Fruit fly (Drosophila melanogaster) whole organism, pupa: ENCODE measurements around the gene Mocs1.

Experiments used
- CG12605 ChIP-seq: fragments of 200-800 bp; sonication (Bioruptor generic); IDR thresholded peaks from 2 replicates; pipeline ENCODE4 v1.3.6; 2022; ENCODE audit warnings: missing biosample characterization, missing genetic modification characterization
- CG13204 ChIP-seq: fragments of 200-800 bp; sonication (Bioruptor generic); optimal IDR thresholded peaks from 2 replicates; lab custom pipeline; 2018; ENCODE audit warnings: missing biosample characterization, mild to moderate bottlenecking, missing genetic modification characterization, moderate library complexity
- CG34367 ChIP-seq: fragments of 200-800 bp; sonication (Bioruptor generic); optimal IDR thresholded peaks from 2 replicates; lab custom pipeline; 2018; ENCODE audit warnings: missing biosample characterization, mild to moderate bottlenecking, missing genetic modification characterization
- CG8159 ChIP-seq: fragments of 200-800 bp; sonication (Bioruptor generic); optimal IDR thresholded peaks from 3 replicates; lab custom pipeline; 2018; ENCODE audit warnings: missing biosample characterization, mild to moderate bottlenecking, missing genetic modification characterization, moderate library complexity
- CG9948 ChIP-seq: fragments of 200-800 bp; sonication (Bioruptor generic); optimal IDR thresholded peaks from 2 replicates; lab custom pipeline; 2018; ENCODE audit warnings: missing biosample characterization, mild to moderate bottlenecking, missing genetic modification characterization, moderate library complexity
- D1 ChIP-seq: fragments of 200-800 bp; sonication (Bioruptor generic); optimal IDR thresholded peaks from 2 replicates; lab custom pipeline; 2018; ENCODE audit warnings: missing biosample characterization, mild to moderate bottlenecking, missing genetic modification characterization, moderate library complexity
- Pif1B ChIP-seq: fragments of 200-800 bp; sonication (Bioruptor generic); optimal IDR thresholded peaks from 3 replicates; lab custom pipeline; 2016; ENCODE audit warnings: missing biosample characterization, missing genetic modification characterization
- gl ChIP-seq: fragments of 200-800 bp; sonication (Bioruptor generic); optimal IDR thresholded peaks from 2 replicates; lab custom pipeline; 2018; ENCODE audit warnings: missing biosample characterization, mild to moderate bottlenecking, missing genetic modification characterization

DNA sequence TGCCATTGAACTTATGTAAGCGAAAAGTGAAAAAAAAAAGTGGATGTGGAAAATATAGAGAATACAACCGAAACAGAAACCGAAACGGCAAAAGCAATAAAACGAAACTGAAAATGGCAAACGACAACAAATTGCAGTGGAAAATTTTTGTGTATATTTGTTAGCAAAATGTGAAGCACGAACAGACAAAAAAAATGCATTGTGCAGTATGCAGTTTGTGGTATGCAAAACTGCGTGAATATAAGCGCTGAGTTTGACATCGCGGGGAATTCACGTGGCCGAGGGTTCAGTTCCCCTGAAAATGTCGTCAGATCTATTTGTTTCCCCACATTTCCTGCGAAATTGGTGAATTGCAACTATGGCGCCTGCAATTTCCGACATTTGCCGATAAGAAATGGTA is 26.7 kb upstream of the Mocs1 start:
- no peak for TF ChIP-seq CG8159
- TF ChIP-seq gl: no peak
- no peak for TF ChIP-seq CG12605
- no peak for TF ChIP-seq Pif1B (GFP tag; lab: Kevin White, UChicago)
- TF ChIP-seq D1 (tag; lab: Kevin White, UChicago): no peak
- no peak for TF ChIP-seq CG13204
- no peak for TF ChIP-seq CG9948
- TF ChIP-seq CG34367 (tag; lab: Kevin White, UChicago): no peak
